Fruit fly (Drosophila melanogaster) whole organism, pupa: Measurements from ENCODE around the gene CG6785.

Experiments used
- CG34367 ChIP-seq: fragments of 200-800 bp; sonication (Bioruptor generic); optimal IDR thresholded peaks from 2 replicates; lab custom pipeline; 2018; ENCODE audit warnings: missing biosample characterization, mild to moderate bottlenecking, missing genetic modification characterization
- Pif1B ChIP-seq: fragments of 200-800 bp; sonication (Bioruptor generic); optimal IDR thresholded peaks from 3 replicates; lab custom pipeline; 2016; ENCODE audit warnings: missing biosample characterization, missing genetic modification characterization

- TF ChIP-seq CG34367 (tag; lab: Kevin White, UChicago) (no peak), Pif1B (GFP tag; lab: Kevin White, UChicago) (no peak)
Observed at dm6 chr2L:12005436-12006396, 39.3 kb downstream of the CG6785 start.
